Worm (Caenorhabditis elegans) whole organism, midembryonic: Measurements from ENCODE around the gene ugt-20.

Experiments
- klf-2 ChIP-seq: fragments of 200-800 bp; sonication (Bioruptor generic); conservative IDR thresholded peaks from 2 replicates; pipeline ENCODE4 v1.3.6; 2022; ENCODE audit warnings: missing genetic modification reagents, missing genetic modification characterization, missing compliant biosample characterization
- ztf-29 ChIP-seq: fragments of 200-800 bp; sonication (Bioruptor generic); IDR thresholded peaks from 2 replicates; pipeline ENCODE4 v1.3.6; 2022; ENCODE audit warnings: missing genetic modification reagents, missing genetic modification characterization, missing compliant biosample characterization

DNA sequence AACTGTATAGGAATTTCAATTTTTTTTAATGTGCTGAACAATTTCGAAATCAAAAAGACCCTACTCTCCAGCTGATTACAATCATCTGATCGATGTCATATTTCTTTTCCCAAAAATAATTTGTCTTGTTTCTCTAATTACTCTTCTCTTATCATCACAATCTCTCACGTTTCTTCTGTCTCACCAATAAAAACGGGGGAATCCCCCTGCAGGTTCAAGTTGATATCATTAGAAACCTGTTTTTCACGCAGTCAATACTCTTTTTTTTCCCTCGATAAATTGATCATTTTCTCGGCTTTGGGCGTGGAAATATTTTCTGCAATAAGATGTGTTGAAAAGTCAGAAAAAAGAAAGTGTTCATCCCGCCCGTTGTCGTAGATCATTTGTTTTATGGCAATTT lies 16.4 kb upstream of the ugt-20 start:
- no peak for TF ChIP-seq klf-2 (GFP tag; lab: Robert Waterston, UW)
- no peak for TF ChIP-seq ztf-29 (GFP tag; lab: Robert Waterston, UW)
